Worm (Caenorhabditis elegans): ENCODE measurements around the gene srw-130.

Gene srw-130

ce11 chrV:3585011-3585410, 36.3 kb upstream of the srw-130 start (continued):
- no peak for TF ChIP-seq nhr-76 (tag; optimal IDR thresholded peaks at IDR 0.05)
- no peak for TF ChIP-seq F37D6.2 (tag; optimal IDR thresholded peaks at IDR 0.05)
- peak; percentile 74 for TF ChIP-seq snpc-1.2 (GFP tag; IDR thresholded peaks at IDR 0.05)
- TF ChIP-seq ceh-82 (tag; optimal IDR thresholded peaks at IDR 0.05) = no peak
- no peak for TF ChIP-seq T20F7.1 (GFP tag; optimal IDR thresholded peaks at IDR 0.05)
- TF ChIP-seq zip-11 (GFP tag; IDR thresholded peaks at IDR 0.05) = no peak
- TF ChIP-seq lim-7 (GFP tag; IDR thresholded peaks at IDR 0.05) = no peak
- no peak for TF ChIP-seq ceh-20 (GFP tag; IDR thresholded peaks at IDR 0.05)
- TF ChIP-seq zfp-2 (tag; optimal IDR thresholded peaks at IDR 0.05) = no peak
- peak; percentile 40; the same call in 1 of the 2 replicates for TF ChIP-seq dmd-8 (GFP tag; IDR thresholded peaks at IDR 0.05)
- TF ChIP-seq daf-12 (tag; optimal IDR thresholded peaks at IDR 0.05) = no peak
- TF ChIP-seq nhr-237 (tag; optimal IDR thresholded peaks at IDR 0.05) = no peak
- TF ChIP-seq ces-1 (GFP tag; optimal IDR thresholded peaks at IDR 0.05) = no peak
- no peak for TF ChIP-seq spr-3 (GFP tag; optimal IDR thresholded peaks at IDR 0.05)
- TF ChIP-seq egl-27 (tag; optimal IDR thresholded peaks at IDR 0.05) = no peak
- no peak for TF ChIP-seq jun-1 (tag; optimal IDR thresholded peaks at IDR 0.05)
- no peak for TF ChIP-seq mxl-2 (GFP tag; conservative IDR thresholded peaks at IDR 0.05)
- no peak for TF ChIP-seq aly-2 (tag; optimal IDR thresholded peaks at IDR 0.05)
- no peak for TF ChIP-seq pqm-1 (tag; optimal IDR thresholded peaks at IDR 0.05)
- no peak for TF ChIP-seq spr-1 (tag; optimal IDR thresholded peaks at IDR 0.05)
- TF ChIP-seq nhr-6 (tag; optimal IDR thresholded peaks at IDR 0.05) = no peak
- no peak for TF ChIP-seq ZK546.5 (tag; optimal IDR thresholded peaks at IDR 0.05)
- no peak for TF ChIP-seq set-16 (GFP tag; IDR thresholded peaks at IDR 0.05)
- TF ChIP-seq fkh-10 (GFP tag; optimal IDR thresholded peaks at IDR 0.05) = no peak
- no peak for TF ChIP-seq lsy-2 (tag; optimal IDR thresholded peaks at IDR 0.05)
- no peak for TF ChIP-seq saeg-2 (GFP tag; IDR thresholded peaks at IDR 0.05)
- no peak for TF ChIP-seq hmg-1.1 (GFP tag; IDR thresholded peaks at IDR 0.05)
- TF ChIP-seq lin-39 (tag; optimal IDR thresholded peaks at IDR 0.05) = no peak
- no peak for TF ChIP-seq zfp-3 (GFP tag; conservative IDR thresholded peaks at IDR 0.05)
- no peak for TF ChIP-seq nhr-41 (GFP tag; IDR thresholded peaks at IDR 0.05)
- no peak for TF ChIP-seq tag-97 (GFP tag; IDR thresholded peaks at IDR 0.05)
- no peak for TF ChIP-seq dpl-1 (GFP tag; optimal IDR thresholded peaks at IDR 0.05)
- no peak for TF ChIP-seq hlh-11 (tag; optimal IDR thresholded peaks at IDR 0.05)

ce11 chrV:3583622-3584021, 34.9 kb upstream of the srw-130 start:
- TF ChIP-seq set-16 (GFP tag; IDR thresholded peaks at IDR 0.05) (0 out of 2 replicates have a peak, but pooled peaks have one; percentile 19), nhr-41 (GFP tag; IDR thresholded peaks at IDR 0.05) (no peak), aha-1 (tag) (peak; percentile 94)

ce11 chrV:3582671-3583070, 34.0 kb upstream of the srw-130 start:
- no peak for TF ChIP-seq fos-1 (tag; optimal IDR thresholded peaks at IDR 0.05)
- TF ChIP-seq Y75B8A.6 (GFP tag; IDR thresholded peaks at IDR 0.05) = no peak
- no peak for TF ChIP-seq vab-7 (GFP tag; IDR thresholded peaks at IDR 0.05)
- peak; percentile 77 for TF ChIP-seq set-16 (GFP tag; IDR thresholded peaks at IDR 0.05)

ce11 chrV:3582086-3582485, 33.4 kb upstream of the srw-130 start:
- TF ChIP-seq T26A8.4 (GFP tag; IDR thresholded peaks at IDR 0.05) = peak; percentile 49
- no peak for TF ChIP-seq attf-4 (tag; optimal IDR thresholded peaks at IDR 0.05)
- TF ChIP-seq tag-97 (GFP tag; IDR thresholded peaks at IDR 0.05) = no peak
- 0 out of 2 replicates have a peak, but pooled peaks have one; percentile 4 for TF ChIP-seq madf-9 (GFP tag; conservative IDR thresholded peaks at IDR 0.05)
- TF ChIP-seq saeg-2 (GFP tag; IDR thresholded peaks at IDR 0.05) = no peak
- no peak for TF ChIP-seq egl-43 (GFP tag; IDR thresholded peaks at IDR 0.05)
- peak; percentile 1 for TF ChIP-seq nhr-102 (tag; optimal IDR thresholded peaks at IDR 0.05)
- no peak for TF ChIP-seq ztf-7 (tag; optimal IDR thresholded peaks at IDR 0.05)
- TF ChIP-seq fkh-10 (GFP tag; optimal IDR thresholded peaks at IDR 0.05) = no peak
- peak; percentile 20 for TF ChIP-seq nhr-48 (tag; optimal IDR thresholded peaks at IDR 0.05)
- TF ChIP-seq R02D3.7 (tag; optimal IDR thresholded peaks at IDR 0.05) = no peak
- peak; percentile 62 for TF ChIP-seq F49E8.2 (tag; optimal IDR thresholded peaks at IDR 0.05; ENCODE audit: borderline replicate concordance)
- peak; percentile 75; the same call in 1 of the 2 replicates for TF ChIP-seq Y105C5A.15 (GFP tag; IDR thresholded peaks at IDR 0.05)
- 0 out of 2 replicates have a peak, but pooled peaks have one; percentile 21 for TF ChIP-seq lin-1 (GFP tag; IDR thresholded peaks at IDR 0.05)
- no peak for TF ChIP-seq daf-8 (GFP tag; IDR thresholded peaks at IDR 0.05)
- TF ChIP-seq unc-39 (tag; optimal IDR thresholded peaks at IDR 0.05) = no peak

All from whole organism, L4 larva.